Fruit fly (Drosophila melanogaster): ENCODE data around the gene Nlp.

Nlp gene

DNA sequence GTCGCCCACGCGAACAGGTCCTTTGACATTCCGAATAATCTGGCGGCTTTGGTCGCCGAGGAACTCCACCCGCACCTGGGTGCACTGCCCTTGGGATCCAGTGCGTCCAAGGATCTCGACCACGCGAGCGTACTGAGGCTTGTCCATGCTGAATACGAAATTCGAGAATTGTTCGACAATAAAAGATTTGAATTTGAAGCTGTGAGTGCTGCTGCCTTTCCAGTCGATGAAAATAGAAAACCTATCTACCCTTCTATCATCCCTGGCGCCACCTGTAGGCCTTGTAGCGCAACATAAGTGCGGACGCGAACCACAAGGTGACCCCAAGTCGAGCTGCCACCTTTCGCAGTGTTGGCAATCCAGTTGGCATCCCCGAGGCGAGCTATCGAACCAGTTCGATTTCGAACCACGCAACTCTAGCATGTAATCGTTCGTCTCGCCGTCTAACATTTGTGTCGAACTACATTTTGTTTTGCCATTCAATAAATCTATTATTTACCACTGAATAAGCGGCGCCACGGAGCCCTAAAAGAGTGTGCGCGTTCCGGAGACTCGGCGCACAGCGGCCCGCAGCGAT, 18.0 kb downstream of the Nlp start, which contains the start of the genes RpS28a and Axn:
Gene RpS28a, minus strand, starts transcription at position 197 of the 577 bp plus-strand sequence.
Gene Axn, plus strand, starts transcription at position 391 of the 577 bp plus-strand sequence.
- TF ChIP-seq EcR (GFP tag; optimal IDR thresholded peaks at IDR 0.05) (peak; percentile 93), CG8159 (tag; optimal IDR thresholded peaks at IDR 0.05) (no peak)

DNA sequence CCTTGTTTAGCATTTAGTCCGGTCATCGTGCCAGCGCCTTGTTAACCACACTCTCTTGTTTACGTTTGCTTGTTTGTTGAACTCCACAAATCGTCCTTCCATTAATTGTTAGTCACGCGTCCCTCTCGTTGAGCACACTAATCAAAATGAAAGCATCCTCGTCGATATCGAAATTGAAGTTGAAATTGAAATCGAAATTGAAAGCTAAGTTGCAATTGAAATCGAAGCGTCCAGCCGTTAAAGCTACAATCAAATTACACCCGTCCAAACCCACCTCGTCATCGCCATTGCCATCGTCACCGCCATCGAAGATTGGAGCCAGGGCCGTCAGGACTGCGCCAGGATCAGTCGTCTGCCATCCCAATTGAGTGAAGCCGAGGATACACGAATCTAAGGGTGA, 18.9 kb downstream of the Nlp start:
- no peak for TF ChIP-seq CG12605 (GFP tag; IDR thresholded peaks at IDR 0.05)
- TF ChIP-seq CG17806 (tag; optimal IDR thresholded peaks at IDR 0.05), result no peak
- TF ChIP-seq CG13204 (GFP tag; optimal IDR thresholded peaks at IDR 0.05), result no peak
- TF ChIP-seq CG10348 (GFP tag; IDR thresholded peaks at IDR 0.05), result no peak
- TF ChIP-seq CG32121 (GFP tag; IDR thresholded peaks at IDR 0.05), result no peak
- no peak for TF ChIP-seq gl (tag; optimal IDR thresholded peaks at IDR 0.05)
- no peak for TF ChIP-seq Pif1A (GFP tag; optimal IDR thresholded peaks at IDR 0.05)
- no peak for TF ChIP-seq CG8301 (tag; optimal IDR thresholded peaks at IDR 0.05)
- no peak for TF ChIP-seq Ets98B (GFP tag; IDR thresholded peaks at IDR 0.05)
- TF ChIP-seq CG15710 (tag; optimal IDR thresholded peaks at IDR 0.05), result no peak
- no peak for TF ChIP-seq CG9948 (tag; optimal IDR thresholded peaks at IDR 0.05)
- TF ChIP-seq fd96Ca (GFP tag; IDR thresholded peaks at IDR 0.05), result no peak

DNA sequence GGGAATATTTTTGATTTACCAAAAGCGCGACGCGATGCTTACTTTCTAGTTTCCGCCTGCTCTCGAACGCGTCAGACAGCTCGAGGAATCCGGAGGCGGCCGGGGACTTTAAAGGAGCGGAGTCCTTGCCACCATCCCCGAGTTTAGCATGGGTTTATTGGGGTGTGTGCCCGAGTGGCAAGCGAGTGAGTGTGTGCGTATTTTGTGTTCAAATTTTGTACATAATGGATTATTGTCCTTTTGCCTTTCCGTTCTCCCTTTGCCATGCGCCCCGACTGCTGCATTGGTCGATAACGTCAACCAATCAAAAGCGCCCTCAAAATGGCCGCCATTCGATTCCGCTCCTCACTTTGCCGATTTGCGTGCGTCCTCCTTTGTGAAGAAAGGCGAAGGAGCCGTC, 25.5 kb downstream of the Nlp start:
- TF ChIP-seq CG17806 (tag; optimal IDR thresholded peaks at IDR 0.05), result no peak
- no peak for TF ChIP-seq Pif1A (GFP tag; optimal IDR thresholded peaks at IDR 0.05)
- TF ChIP-seq gl (tag; optimal IDR thresholded peaks at IDR 0.05), result no peak
- TF ChIP-seq fd96Ca (GFP tag; IDR thresholded peaks at IDR 0.05), result no peak
- no peak for TF ChIP-seq CG13204 (GFP tag; optimal IDR thresholded peaks at IDR 0.05)
- TF ChIP-seq CG8301 (tag; optimal IDR thresholded peaks at IDR 0.05), result no peak
- TF ChIP-seq CG14655 (GFP tag; optimal IDR thresholded peaks at IDR 0.05), result no peak
- no peak for TF ChIP-seq rn (GFP tag; IDR thresholded peaks at IDR 0.05)
- TF ChIP-seq Pif1B (GFP tag; optimal IDR thresholded peaks at IDR 0.05), result no peak
- TF ChIP-seq CG4496 (GFP tag; IDR thresholded peaks at IDR 0.05), result no peak
- TF ChIP-seq CG12605 (GFP tag; IDR thresholded peaks at IDR 0.05), result no peak
- no peak for TF ChIP-seq Snoo (tag; optimal IDR thresholded peaks at IDR 0.05)
- no peak for TF ChIP-seq CG15710 (tag; optimal IDR thresholded peaks at IDR 0.05)
- no peak for TF ChIP-seq CG8159 (tag; optimal IDR thresholded peaks at IDR 0.05)
- no peak for TF ChIP-seq CG32121 (GFP tag; IDR thresholded peaks at IDR 0.05)
- TF ChIP-seq CG9948 (tag; optimal IDR thresholded peaks at IDR 0.05), result no peak
- TF ChIP-seq Ets98B (GFP tag; IDR thresholded peaks at IDR 0.05), result no peak
- TF ChIP-seq D1 (tag; optimal IDR thresholded peaks at IDR 0.05), result no peak
- no peak for TF ChIP-seq CG34367 (tag; optimal IDR thresholded peaks at IDR 0.05)
- TF ChIP-seq CG10348 (GFP tag; IDR thresholded peaks at IDR 0.05), result no peak

DNA sequence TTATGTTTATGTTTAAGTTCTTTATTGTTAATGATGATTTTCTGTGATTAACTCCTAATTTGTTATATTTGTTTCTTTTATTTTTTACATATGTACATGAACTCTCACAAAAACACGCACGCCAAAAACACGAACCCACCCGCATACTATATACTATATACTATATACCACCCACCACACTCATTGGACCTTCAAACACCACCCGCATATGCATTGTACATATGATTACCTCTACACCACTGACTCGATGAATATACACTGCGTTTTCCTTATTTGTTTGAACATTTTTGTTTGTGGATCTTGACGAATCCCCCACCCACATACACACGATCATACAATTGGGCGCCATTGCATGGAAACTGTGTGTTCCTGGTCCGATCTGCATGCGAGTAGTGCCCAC, 27.7 kb downstream of the Nlp start:
- TF ChIP-seq Snoo (tag; optimal IDR thresholded peaks at IDR 0.05), result no peak
- no peak for TF ChIP-seq gl (tag; optimal IDR thresholded peaks at IDR 0.05)
- TF ChIP-seq CG8301 (tag; optimal IDR thresholded peaks at IDR 0.05), result no peak
- TF ChIP-seq CG4496 (GFP tag; IDR thresholded peaks at IDR 0.05), result no peak
- no peak for TF ChIP-seq D1 (tag; optimal IDR thresholded peaks at IDR 0.05)
- TF ChIP-seq CG32121 (GFP tag; IDR thresholded peaks at IDR 0.05), result no peak
- no peak for TF ChIP-seq Ets98B (GFP tag; IDR thresholded peaks at IDR 0.05)
- TF ChIP-seq Pif1A (GFP tag; optimal IDR thresholded peaks at IDR 0.05), result no peak
- TF ChIP-seq CG8159 (tag; optimal IDR thresholded peaks at IDR 0.05), result no peak

DNA sequence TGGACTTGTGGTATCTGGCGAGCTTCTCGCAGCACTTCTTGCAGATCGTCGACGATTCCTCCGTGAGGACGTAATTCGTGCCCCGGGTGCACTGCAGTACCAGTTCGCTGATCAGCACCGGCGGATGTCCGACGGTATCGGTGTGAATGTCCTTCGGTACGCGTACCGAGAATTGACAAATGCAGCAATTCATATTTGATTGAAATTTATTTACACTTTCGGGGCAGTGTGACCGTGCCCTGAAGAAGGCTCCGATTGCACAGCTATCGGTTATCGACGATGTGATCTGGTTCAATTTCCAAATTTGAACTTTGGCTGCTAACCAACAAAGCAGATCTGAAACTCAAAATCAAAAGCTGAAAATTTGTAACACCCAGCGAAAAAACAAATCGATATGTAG, 32.0 kb downstream of the Nlp start, which contains the start of gene ZIPIC:
Gene ZIPIC, minus strand, starts transcription at position 262 of the 400 bp plus-strand sequence.
- TF ChIP-seq CG4496 (GFP tag; IDR thresholded peaks at IDR 0.05), result no peak
- TF ChIP-seq CG8159 (tag; optimal IDR thresholded peaks at IDR 0.05), result no peak
- TF ChIP-seq Pif1B (GFP tag; optimal IDR thresholded peaks at IDR 0.05), result no peak
- no peak for TF ChIP-seq Snoo (tag; optimal IDR thresholded peaks at IDR 0.05)
- no peak for TF ChIP-seq CG32121 (GFP tag; IDR thresholded peaks at IDR 0.05)
- TF ChIP-seq CG15710 (tag; optimal IDR thresholded peaks at IDR 0.05), result no peak
- no peak for TF ChIP-seq CG8301 (tag; optimal IDR thresholded peaks at IDR 0.05)
- no peak for TF ChIP-seq Ets98B (GFP tag; IDR thresholded peaks at IDR 0.05)
- no peak for TF ChIP-seq D1 (tag; optimal IDR thresholded peaks at IDR 0.05)
- no peak for TF ChIP-seq CG14655 (GFP tag; optimal IDR thresholded peaks at IDR 0.05)
- TF ChIP-seq CG13204 (GFP tag; optimal IDR thresholded peaks at IDR 0.05), result no peak
- no peak for TF ChIP-seq Pif1A (GFP tag; optimal IDR thresholded peaks at IDR 0.05)
- TF ChIP-seq CG9948 (tag; optimal IDR thresholded peaks at IDR 0.05), result no peak
- no peak for TF ChIP-seq CG10348 (GFP tag; IDR thresholded peaks at IDR 0.05)
- TF ChIP-seq CG12605 (GFP tag; IDR thresholded peaks at IDR 0.05), result no peak
- TF ChIP-seq fd96Ca (GFP tag; IDR thresholded peaks at IDR 0.05), result no peak

DNA sequence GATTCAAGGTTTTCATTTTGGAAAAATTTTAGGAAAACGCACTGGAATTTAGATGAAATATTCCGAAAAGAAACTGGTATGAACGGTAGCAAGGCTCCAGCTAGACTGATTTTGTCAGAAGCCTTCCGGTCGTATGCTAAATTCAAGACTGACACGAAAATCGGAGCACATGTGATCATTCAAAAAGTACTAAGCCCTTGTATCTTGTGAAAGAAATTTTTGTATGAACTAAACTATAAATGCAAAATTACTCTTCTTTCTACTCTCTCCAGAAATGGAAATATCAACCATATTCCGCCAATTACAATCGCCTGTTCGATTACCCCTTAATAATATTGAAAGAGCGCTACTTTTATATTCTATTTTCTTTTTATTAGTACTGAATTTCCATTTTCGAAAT, 33.0 kb downstream of the Nlp start, which contains the start of gene ocn:
Gene ocn, minus strand, starts transcription at position 101 of the 400 bp plus-strand sequence.
- TF ChIP-seq CG32121 (GFP tag; IDR thresholded peaks at IDR 0.05) (no peak), CG15710 (tag; optimal IDR thresholded peaks at IDR 0.05) (no peak), CG12605 (GFP tag; IDR thresholded peaks at IDR 0.05) (no peak), CG34367 (tag; optimal IDR thresholded peaks at IDR 0.05) (no peak), CG13204 (GFP tag; optimal IDR thresholded peaks at IDR 0.05) (no peak), Snoo (tag; optimal IDR thresholded peaks at IDR 0.05) (no peak), EcR (GFP tag; optimal IDR thresholded peaks at IDR 0.05) (no peak), Pif1B (GFP tag; optimal IDR thresholded peaks at IDR 0.05) (no peak), CG10348 (GFP tag; IDR thresholded peaks at IDR 0.05) (no peak), CG14655 (GFP tag; optimal IDR thresholded peaks at IDR 0.05) (no peak), D1 (tag; optimal IDR thresholded peaks at IDR 0.05) (no peak)

All from whole organism, pupa.